Fruit fly (Drosophila melanogaster) whole organism, wandering third instar larva: Measurements from ENCODE around the gene MICU3.

ENCODE experiments used
- Hr78 ChIP-seq: fragments of >200 bp; optimal IDR thresholded peaks from 2 replicates; lab custom pipeline; 2017; ENCODE audit warnings: missing biosample characterization, missing genetic modification characterization
- lola ChIP-seq: fragments of >200 bp; optimal IDR thresholded peaks from 2 replicates; lab custom pipeline; 2017; ENCODE audit warnings: missing biosample characterization, missing genetic modification characterization
- pan ChIP-seq: fragments of >200 bp; optimal IDR thresholded peaks from 2 replicates; lab custom pipeline; 2017
- tai ChIP-seq: sonication (Bioruptor generic); optimal IDR thresholded peaks from 2 replicates; lab custom pipeline; 2016; ENCODE audit warnings: missing biosample characterization, missing genetic modification characterization

- no peak for TF ChIP-seq lola (GFP tag; lab: Kevin White, UChicago)
- TF ChIP-seq pan (lab: Kevin White, UChicago): no peak
- TF ChIP-seq tai (GFP tag; lab: Kevin White, UChicago): no peak
- TF ChIP-seq Hr78 (GFP tag; lab: Kevin White, UChicago): no peak
Observed at dm6 chr3R:19890340-19890998, 43.4 kb downstream of the MICU3 start, which contains the start of gene CG4733.
